Fruit fly (Drosophila melanogaster) Kc167 (cell line): ENCODE measurements around the gene Ubc7.

Experiments
- Myc ChIP-seq: fragments of >200 bp; optimal IDR thresholded peaks from 2 replicates; lab custom pipeline; 2017; ENCODE audit warnings: missing external identifiers
- psq ChIP-seq: fragments of >200 bp; optimal IDR thresholded peaks from 2 replicates; lab custom pipeline; 2017; ENCODE audit warnings: missing external identifiers

- TF ChIP-seq Myc (no peak), psq (lab: Kevin White, UChicago) (no peak)
These were observed 43.7 kb downstream of the Ubc7 start, which contains the start of gene Rok for dm6 chrX:16637106-16637590.
